Worm (Caenorhabditis elegans) whole organism, L3 larva: ENCODE data around the gene C02E7.8.
A peak's percentile ranks its signal among the peaks of the same experiment; 100 is the strongest.

ENCODE experiments used
- R02D3.7 ChIP-seq: fragments of 150-350 bp; optimal IDR thresholded peaks from 2 replicates; lab custom pipeline; 2014; ENCODE audit warnings: missing biosample characterization, missing genetic modification characterization
- ama-1 ChIP-seq: fragments of 150-350 bp; optimal IDR thresholded peaks from 2 replicates; lab custom pipeline; 2018
- ceh-16 ChIP-seq: sonication (generic microtip); optimal IDR thresholded peaks from 2 replicates; lab custom pipeline; 2017; ENCODE audit warnings: missing biosample characterization, missing genetic modification characterization
- ceh-28 ChIP-seq: fragments of 150-350 bp; optimal IDR thresholded peaks from 2 replicates; lab custom pipeline; 2014; ENCODE audit warnings: missing biosample characterization, missing genetic modification reagents, missing genetic modification characterization
- ceh-9 ChIP-seq: sonication (generic microtip); optimal IDR thresholded peaks from 2 replicates; lab custom pipeline; 2018; ENCODE audit warnings: missing biosample characterization, missing genetic modification characterization
- egl-27 ChIP-seq: sonication (generic microtip); optimal IDR thresholded peaks from 4 replicates; lab custom pipeline; 2017; ENCODE audit warnings: missing biosample characterization, missing genetic modification reagents, missing genetic modification characterization
- egl-5 ChIP-seq: fragments of 150-350 bp; optimal IDR thresholded peaks from 2 replicates; lab custom pipeline; 2017; ENCODE audit warnings: missing biosample characterization, missing genetic modification reagents, missing genetic modification characterization, inconsistent platforms
- elt-1 ChIP-seq: fragments of 150-350 bp; optimal IDR thresholded peaks from 2 replicates; lab custom pipeline; 2014; ENCODE audit warnings: missing biosample characterization, missing genetic modification characterization
- elt-2 ChIP-seq: sonication (generic microtip); optimal IDR thresholded peaks from 2 replicates; lab custom pipeline; 2016; ENCODE audit warnings: missing genetic modification reagents, mild to moderate bottlenecking, missing genetic modification characterization, missing compliant biosample characterization
- elt-3 ChIP-seq, 3 experiments: fragments of 150-350 bp in 1 of 3; sonication (generic microtip) in 2 of 3; optimal IDR thresholded peaks; 2 replicates in 2 of 3; 4 replicates in 1 of 3; lab custom pipeline; 2014 to 2017; ENCODE audit warnings: missing biosample characterization in 3 of 3, missing genetic modification characterization in 3 of 3
- fkh-10 ChIP-seq: sonication (generic microtip); optimal IDR thresholded peaks from 2 replicates; lab custom pipeline; 2017; ENCODE audit warnings: missing biosample characterization, missing genetic modification reagents, missing genetic modification characterization
- fkh-2 ChIP-seq: fragments of 150-350 bp; optimal IDR thresholded peaks from 2 replicates; lab custom pipeline; 2014; ENCODE audit warnings: missing biosample characterization, missing genetic modification reagents, missing genetic modification characterization
- hmg-11 ChIP-seq: sonication (generic microtip); optimal IDR thresholded peaks from 2 replicates; lab custom pipeline; 2016; ENCODE audit warnings: missing genetic modification characterization, missing compliant biosample characterization
- jun-1 ChIP-seq: fragments of 150-350 bp; optimal IDR thresholded peaks from 2 replicates; lab custom pipeline; 2014; ENCODE audit warnings: missing biosample characterization, missing genetic modification reagents, missing genetic modification characterization
- lin-15B ChIP-seq: fragments of 150-350 bp; optimal IDR thresholded peaks from 2 replicates; lab custom pipeline; 2014; ENCODE audit warnings: missing biosample characterization, missing genetic modification characterization
- lsy-12 ChIP-seq: sonication (generic microtip); optimal IDR thresholded peaks from 2 replicates; lab custom pipeline; 2016; ENCODE audit warnings: mild to moderate bottlenecking, missing genetic modification characterization, missing compliant biosample characterization
- mdl-1 ChIP-seq: fragments of 150-350 bp; optimal IDR thresholded peaks from 2 replicates; lab custom pipeline; 2014; ENCODE audit warnings: missing biosample characterization, missing genetic modification characterization
- nfya-1 ChIP-seq: sonication (generic microtip); optimal IDR thresholded peaks from 2 replicates; lab custom pipeline; 2017; ENCODE audit warnings: missing genetic modification characterization, mild to moderate bottlenecking, missing compliant biosample characterization, antibody characterized with exemption, moderate library complexity; ENCODE audit not compliant: insufficient read depth
- nhr-11 ChIP-seq: fragments of 150-350 bp; optimal IDR thresholded peaks from 2 replicates; lab custom pipeline; 2014; ENCODE audit warnings: missing biosample characterization, missing genetic modification characterization
- nhr-25 ChIP-seq: sonication (generic microtip); optimal IDR thresholded peaks from 2 replicates; lab custom pipeline; 2017; ENCODE audit warnings: missing biosample characterization, missing genetic modification characterization
- nhr-28 ChIP-seq: fragments of 150-350 bp; optimal IDR thresholded peaks from 2 replicates; lab custom pipeline; 2014; ENCODE audit warnings: missing biosample characterization, missing genetic modification characterization
- nhr-43 ChIP-seq: sonication (generic microtip); optimal IDR thresholded peaks from 2 replicates; lab custom pipeline; 2016; ENCODE audit warnings: mild to moderate bottlenecking, missing genetic modification characterization, missing compliant biosample characterization; ENCODE audit not compliant: poor library complexity, severe bottlenecking
- nhr-67 ChIP-seq: fragments of 150-350 bp; optimal IDR thresholded peaks from 2 replicates; lab custom pipeline; 2014; ENCODE audit warnings: missing biosample characterization, missing genetic modification characterization
- nhr-76 ChIP-seq: fragments of 150-350 bp; sonication (generic microtip); optimal IDR thresholded peaks from 5 replicates; lab custom pipeline; 2014; ENCODE audit warnings: missing biosample characterization, missing genetic modification characterization
- nhr-77 ChIP-seq: fragments of 150-350 bp; optimal IDR thresholded peaks from 2 replicates; lab custom pipeline; 2014; ENCODE audit warnings: missing biosample characterization, missing genetic modification characterization
- pqm-1 ChIP-seq: fragments of 150-350 bp; optimal IDR thresholded peaks from 2 replicates; lab custom pipeline; 2017; ENCODE audit warnings: missing biosample characterization, missing genetic modification characterization, inconsistent platforms
- sea-2 ChIP-seq: fragments of 150-350 bp; sonication (generic microtip); optimal IDR thresholded peaks from 4 replicates; lab custom pipeline; 2014; ENCODE audit warnings: missing biosample characterization, missing genetic modification reagents, missing genetic modification characterization
- skn-1 ChIP-seq: fragments of 150-350 bp; optimal IDR thresholded peaks from 2 replicates; lab custom pipeline; 2014; ENCODE audit warnings: missing biosample characterization, missing genetic modification characterization
- snpc-4 ChIP-seq: fragments of 150-350 bp; optimal IDR thresholded peaks from 2 replicates; lab custom pipeline; 2014; ENCODE audit warnings: missing biosample characterization, missing genetic modification characterization
- unc-39 ChIP-seq: sonication (generic microtip); optimal IDR thresholded peaks from 4 replicates; lab custom pipeline; 2017; ENCODE audit warnings: missing biosample characterization, missing genetic modification characterization
- unc-62 ChIP-seq: fragments of 150-350 bp; sonication (generic microtip); optimal IDR thresholded peaks from 4 replicates; lab custom pipeline; 2014; ENCODE audit warnings: missing biosample characterization, missing genetic modification reagents, missing genetic modification characterization
- ztf-11 ChIP-seq: fragments of 150-350 bp; optimal IDR thresholded peaks from 2 replicates; lab custom pipeline; 2014; ENCODE audit warnings: missing biosample characterization, missing genetic modification characterization
- ztf-4 ChIP-seq: fragments of 150-350 bp; optimal IDR thresholded peaks from 2 replicates; lab custom pipeline; 2014; ENCODE audit warnings: missing biosample characterization, missing genetic modification characterization

The C02E7.8 gene

DNA sequence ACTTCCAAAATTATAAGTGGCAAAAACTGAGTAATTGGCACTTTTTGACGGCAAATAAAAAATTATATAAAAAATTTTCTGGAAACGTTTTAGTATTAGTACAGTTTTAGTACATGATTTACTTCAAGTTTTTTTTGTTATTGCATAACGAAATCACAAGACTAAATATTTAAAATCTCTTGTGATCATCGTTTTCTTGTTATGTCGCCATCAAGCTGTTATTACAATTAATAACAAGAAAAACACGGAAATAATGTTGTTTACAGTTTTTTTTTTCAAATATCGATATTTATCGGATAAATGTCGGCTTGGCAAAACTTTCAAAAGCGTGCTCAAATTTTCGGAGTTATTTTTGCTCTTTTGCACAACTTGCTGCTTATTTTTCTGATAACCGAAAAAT, 28.0 kb upstream of the C02E7.8 start, which contains the start of gene str-209:
str-209 (plus strand) TSS at position 301 of the 400 bp plus-strand sequence.
- no peak for TF ChIP-seq egl-27
- TF ChIP-seq fkh-10 (GFP tag; lab: Kevin White, UChicago), result no peak
- no peak for TF ChIP-seq ztf-4 (tag; lab: Kevin White, UChicago)
- no peak for TF ChIP-seq unc-39 (tag; lab: Kevin White, UChicago)
- TF ChIP-seq elt-1 (tag; lab: Kevin White, UChicago), result no peak
- TF ChIP-seq fkh-2 (tag; lab: Kevin White, UChicago), result no peak

DNA sequence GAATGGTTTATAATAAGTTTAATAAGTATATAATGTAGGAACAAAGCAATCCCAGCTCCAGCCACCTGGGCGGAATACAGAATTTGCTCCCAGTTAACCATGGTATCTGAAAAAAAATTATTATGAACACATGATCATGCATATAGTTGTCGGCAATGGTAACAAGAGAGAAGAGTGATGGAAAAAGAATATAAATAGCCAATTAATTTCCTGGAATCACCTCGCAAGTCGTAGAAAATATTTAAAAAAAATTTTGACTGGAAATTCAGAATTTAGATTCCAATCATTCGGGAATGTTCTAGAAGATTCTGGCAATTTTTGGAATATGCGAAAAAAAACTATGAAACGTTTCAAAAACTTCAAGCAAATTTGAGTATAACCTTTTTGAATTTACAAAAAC, 23.6 kb upstream of the C02E7.8 start, which contains the start of gene str-211:
str-211 (minus strand) TSS at position 101 of the 400 bp plus-strand sequence.
- TF ChIP-seq nhr-11 (tag; lab: Kevin White, UChicago) (no peak), ceh-28 (tag; lab: Kevin White, UChicago) (no peak), mdl-1 (tag; lab: Kevin White, UChicago) (no peak), pqm-1 (tag; lab: Kevin White, UChicago) (no peak), nhr-76 (tag; lab: Kevin White, UChicago) (no peak), unc-39 (tag; lab: Kevin White, UChicago) (no peak), fkh-10 (GFP tag; lab: Kevin White, UChicago) (no peak), egl-5 (no peak), ceh-9 (tag; lab: Kevin White, UChicago) (no peak), egl-27 (no peak), ama-1 (lab: Kevin White, UChicago) (no peak), nhr-77 (tag; lab: Kevin White, UChicago) (no peak), nhr-67 (tag; lab: Kevin White, UChicago) (no peak), nfya-1 (tag; lab: Kevin White, UChicago) (no peak), hmg-11 (tag; lab: Kevin White, UChicago) (no peak), nhr-43 (no peak), ztf-4 (tag; lab: Kevin White, UChicago) (no peak), ztf-11 (tag; lab: Kevin White, UChicago) (no peak), lin-15B (tag; lab: Kevin White, UChicago) (no peak)
- TF ChIP-seq, all 47 proteins: peak for 0

DNA sequence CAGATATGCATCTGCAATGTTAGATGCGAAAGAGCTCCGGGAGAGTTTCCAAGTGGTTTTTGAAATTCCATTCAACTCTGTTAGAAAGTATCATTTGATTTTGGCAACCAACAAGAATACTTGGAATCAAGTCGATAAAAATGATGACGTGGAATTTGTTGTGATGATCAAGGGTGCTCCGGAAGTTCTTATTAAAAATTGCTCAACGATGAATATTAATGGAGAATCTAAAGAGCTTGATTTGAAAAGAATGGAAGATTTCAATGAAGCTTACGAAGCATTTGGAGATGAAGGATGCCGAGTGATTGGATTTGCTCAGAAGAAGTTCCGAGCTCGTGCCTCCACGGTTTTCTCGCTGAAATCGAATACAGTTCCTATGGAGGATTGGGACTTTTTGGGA, 16.7 kb upstream of the C02E7.8 start:
- TF ChIP-seq pqm-1 (tag; lab: Kevin White, UChicago), result no peak
- TF ChIP-seq R02D3.7 (tag; lab: Kevin White, UChicago), result no peak
- no peak for TF ChIP-seq egl-27
- TF ChIP-seq unc-62 (GFP tag; lab: Kevin White, UChicago), result no peak
- TF ChIP-seq nhr-28 (tag; lab: Kevin White, UChicago), result no peak
- no peak for TF ChIP-seq elt-3 (tag; optimal IDR thresholded peaks at IDR 0.05; lab: Kevin White, UChicago)
- TF ChIP-seq ceh-28 (tag; lab: Kevin White, UChicago), result no peak
- TF ChIP-seq snpc-4 (tag; lab: Kevin White, UChicago), result no peak
- TF ChIP-seq sea-2 (GFP tag; lab: Kevin White, UChicago), result no peak
- TF ChIP-seq nhr-77 (tag; lab: Kevin White, UChicago), result no peak
- no peak for TF ChIP-seq ceh-9 (tag; lab: Kevin White, UChicago)
- TF ChIP-seq ztf-4 (tag; lab: Kevin White, UChicago), result no peak
- no peak for TF ChIP-seq fkh-2 (tag; lab: Kevin White, UChicago)
- TF ChIP-seq lsy-12 (tag; lab: Kevin White, UChicago), result no peak

DNA sequence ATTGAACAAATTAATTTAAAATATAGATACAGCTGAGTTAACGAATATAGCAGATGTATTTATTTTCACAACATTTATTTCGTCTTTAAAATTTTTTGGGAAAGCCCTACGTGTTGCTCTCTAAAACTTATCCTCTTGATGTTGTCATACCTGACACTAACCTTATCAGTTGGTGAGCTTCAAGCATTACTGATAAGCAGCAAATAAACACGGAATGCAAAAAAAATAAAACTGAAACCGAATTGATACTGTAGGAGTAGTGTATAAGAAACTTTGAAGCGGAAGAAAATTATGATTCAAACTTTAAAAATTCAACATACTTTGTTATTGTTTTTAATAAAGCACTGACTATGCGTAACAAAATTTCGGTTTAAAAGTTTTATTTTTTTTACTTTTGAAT, 14.5 kb upstream of the C02E7.8 start:
- TF ChIP-seq ztf-4 (tag; lab: Kevin White, UChicago), result no peak
- TF ChIP-seq skn-1, result no peak
- TF ChIP-seq jun-1 (tag; lab: Kevin White, UChicago), result no peak
- TF ChIP-seq ceh-16 (tag; lab: Kevin White, UChicago), result no peak
- no peak for TF ChIP-seq egl-27
- peak; percentile 51 for TF ChIP-seq pqm-1 (tag; lab: Kevin White, UChicago)
- TF ChIP-seq elt-2 (tag; lab: Kevin White, UChicago), result peak; percentile 37

- TF ChIP-seq ceh-16 (tag; lab: Kevin White, UChicago) (no peak), nhr-25 (tag; lab: Kevin White, UChicago) (no peak), egl-27 (no peak), nhr-76 (tag; lab: Kevin White, UChicago) (no peak)
Observed at ce11 chrV:4934406-4934805, 13.8 kb upstream of the C02E7.8 start, which contains the start of gene catp-2. Gene catp-2, plus strand, starts transcription at chrV:4934706.
